Fruit fly (Drosophila melanogaster) Kc167 (cell line): ENCODE data around the gene CG8360.

ENCODE experiments used
- Myc ChIP-seq: fragments of >200 bp; optimal IDR thresholded peaks from 2 replicates; lab custom pipeline; 2017; ENCODE audit warnings: missing external identifiers
- Sin3A ChIP-seq: fragments of >200 bp; optimal IDR thresholded peaks from 2 replicates; lab custom pipeline; 2018; ENCODE audit warnings: missing external identifiers
- h ChIP-seq: fragments of >200 bp; optimal IDR thresholded peaks from 3 replicates; lab custom pipeline; 2018; ENCODE audit warnings: missing external identifiers
- psq ChIP-seq: fragments of >200 bp; optimal IDR thresholded peaks from 2 replicates; lab custom pipeline; 2017; ENCODE audit warnings: missing external identifiers
- ttk ChIP-seq: sonication (Bioruptor generic); optimal IDR thresholded peaks from 2 replicates; lab custom pipeline; 2017; ENCODE audit warnings: missing external identifiers

- TF ChIP-seq Sin3A (lab: Kevin White, UChicago), result no peak
- no peak for TF ChIP-seq ttk
- no peak for TF ChIP-seq psq (lab: Kevin White, UChicago)
- TF ChIP-seq h (lab: Kevin White, UChicago), result no peak
- TF ChIP-seq Myc (lab: Kevin White, UChicago), result no peak
Measured at dm6 chr2L:8215259-8215929, 2.6 kb downstream of the CG8360 start, which contains the start of gene CG8349.
